Fruit fly (Drosophila melanogaster) S2 (cell line): Measurements from ENCODE around the gene CG10477.

ENCODE experiments used
- CG8478 ChIP-seq: fragments of >200 bp; optimal IDR thresholded peaks from 2 replicates; lab custom pipeline; 2018
- CTCF ChIP-seq, 2 experiments: fragments of >200 bp; optimal IDR thresholded peaks; 2 replicates each; lab custom pipeline; 2018

- TF ChIP-seq CG8478 (lab: Kevin White, UChicago) (no peak), CTCF (optimal IDR thresholded peaks at IDR 0.05; lab: Kevin White, UChicago) (no peak)
Observed at dm6 chr3L:6062860-6063607, 28.6 kb upstream of the CG10477 start, which contains the start of gene CG10472.
